Fruit fly (Drosophila melanogaster): ENCODE results near the gene Polr1C.

Polr1C gene

DNA sequence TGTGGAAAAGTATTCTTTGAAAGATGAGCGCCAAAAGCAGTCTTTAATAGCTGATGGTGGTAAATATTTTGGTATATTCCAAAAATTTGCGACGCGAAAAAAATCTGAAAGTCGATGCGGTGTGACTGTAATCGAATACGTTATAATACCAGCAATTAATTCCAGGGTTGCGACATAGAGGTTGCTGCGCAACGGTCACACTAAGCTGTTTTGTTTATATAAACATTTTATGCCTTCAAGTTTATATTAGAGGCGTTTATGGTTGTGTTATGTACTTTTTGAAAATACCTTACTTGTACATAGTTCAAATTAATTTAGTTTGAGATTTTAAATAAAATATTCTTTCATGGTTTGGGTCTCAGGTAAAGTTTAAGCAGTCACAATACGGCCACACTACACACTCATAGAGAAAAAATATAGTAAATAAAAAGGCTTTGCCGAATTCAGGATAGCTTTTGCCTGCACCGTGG, 2.6 kb downstream of the Polr1C start, which contains the start of gene CG14043:
CG14043 (plus strand) TSS at position 374 of the 470 bp plus-strand sequence.
- TF ChIP-seq Met (GFP tag; optimal IDR thresholded peaks at IDR 0.05): no peak
- TF ChIP-seq Hr39 (GFP tag; optimal IDR thresholded peaks at IDR 0.05): no peak
- TF ChIP-seq CG9139 (GFP tag; optimal IDR thresholded peaks at IDR 0.05): no peak
- no peak for TF ChIP-seq dsx (GFP tag; optimal IDR thresholded peaks at IDR 0.05; ENCODE audit: poor library complexity, severe bottlenecking)
- TF ChIP-seq acj6 (GFP tag; optimal IDR thresholded peaks at IDR 0.05): no peak
- no peak for TF ChIP-seq CG6276 (GFP tag; optimal IDR thresholded peaks at IDR 0.05)
- peak; percentile 31 for TF ChIP-seq CG31627 (GFP tag; optimal IDR thresholded peaks at IDR 0.05)
- TF ChIP-seq esn (GFP tag; optimal IDR thresholded peaks at IDR 0.05): peak; percentile 36
- no peak for TF ChIP-seq Ets96B (tag; optimal IDR thresholded peaks at IDR 0.05)
- TF ChIP-seq CG8632 (GFP tag; optimal IDR thresholded peaks at IDR 0.05): no peak
- no peak for TF ChIP-seq CG10631 (GFP tag; optimal IDR thresholded peaks at IDR 0.05)
- TF ChIP-seq CG6792 (GFP tag; optimal IDR thresholded peaks at IDR 0.05): no peak
- TF ChIP-seq dac (GFP tag; optimal IDR thresholded peaks at IDR 0.05): no peak
- no peak for TF ChIP-seq Sox102F (GFP tag; optimal IDR thresholded peaks at IDR 0.05)
- TF ChIP-seq cyc (GFP tag; optimal IDR thresholded peaks at IDR 0.05): no peak
- no peak for TF ChIP-seq svp (GFP tag)
- no peak for TF ChIP-seq Blimp-1 (GFP tag; optimal IDR thresholded peaks at IDR 0.05)
- TF ChIP-seq fkh (GFP tag; optimal IDR thresholded peaks at IDR 0.05): peak; percentile 92
- no peak for TF ChIP-seq CG8119 (GFP tag; IDR thresholded peaks at IDR 0.05)
- no peak for TF ChIP-seq CG6854 (GFP tag; optimal IDR thresholded peaks at IDR 0.05)
- no peak for TF ChIP-seq lz (GFP tag; optimal IDR thresholded peaks at IDR 0.05)
- TF ChIP-seq CG11902 (GFP tag; optimal IDR thresholded peaks at IDR 0.05): no peak
- no peak for TF ChIP-seq Ets21C (GFP tag; optimal IDR thresholded peaks at IDR 0.05)
- no peak for TF ChIP-seq eg (GFP tag; IDR thresholded peaks at IDR 0.05)
- peak; percentile 28 for TF ChIP-seq CG3032 (tag; optimal IDR thresholded peaks at IDR 0.05)
- no peak for TF ChIP-seq salr (GFP tag; optimal IDR thresholded peaks at IDR 0.05)
- no peak for TF ChIP-seq fd85E (GFP tag; optimal IDR thresholded peaks at IDR 0.05)
- no peak for TF ChIP-seq net (GFP tag; optimal IDR thresholded peaks at IDR 0.05)
- no peak for TF ChIP-seq Eip78C (GFP tag)
- no peak for TF ChIP-seq Eip93F (GFP tag; optimal IDR thresholded peaks at IDR 0.05)
- TF ChIP-seq CG7368 (GFP tag; optimal IDR thresholded peaks at IDR 0.05): no peak

DNA sequence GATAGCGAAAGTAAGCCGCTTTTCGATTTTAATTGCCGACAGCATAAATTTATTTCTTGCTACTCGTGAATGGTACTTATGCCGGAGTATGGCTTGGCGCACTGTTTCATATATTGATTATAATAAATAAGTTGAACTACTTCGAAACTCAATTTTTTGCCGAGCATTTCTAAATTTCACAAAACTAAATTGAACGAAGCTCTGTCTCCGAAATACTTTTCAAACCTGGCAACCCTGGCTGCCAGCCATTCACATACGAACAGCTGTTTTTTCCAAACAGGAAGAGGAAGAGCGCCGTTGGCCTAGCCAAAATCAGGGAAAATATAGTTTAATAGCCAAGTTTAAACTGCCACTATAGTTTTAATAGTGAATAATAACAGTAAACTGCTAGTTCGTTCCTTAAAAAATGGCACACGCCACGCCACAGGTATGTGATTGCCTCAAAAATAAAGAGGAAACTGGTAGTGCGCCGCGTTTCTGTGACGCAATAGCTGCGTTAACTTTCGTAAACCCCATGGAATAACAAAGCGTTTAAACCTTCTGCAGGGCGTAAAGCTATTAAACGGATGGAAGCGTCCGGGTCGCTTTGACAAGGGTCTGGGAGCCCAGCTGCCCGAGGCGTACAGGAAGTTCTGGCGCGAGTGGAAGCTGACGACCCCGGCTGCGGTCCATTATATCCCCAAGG, 5.1 kb downstream of the Polr1C start, which contains the start of gene mRpL28:
mRpL28 (plus strand) TSS at position 246 of the 685 bp plus-strand sequence.
- TF ChIP-seq CG6276 (GFP tag; optimal IDR thresholded peaks at IDR 0.05) (no peak), CG8319 (GFP tag; optimal IDR thresholded peaks at IDR 0.05) (no peak), CG9139 (GFP tag; optimal IDR thresholded peaks at IDR 0.05) (no peak), Ets96B (tag; optimal IDR thresholded peaks at IDR 0.05) (no peak), Eip78C (GFP tag) (no peak), Sox15 (GFP tag; optimal IDR thresholded peaks at IDR 0.05) (no peak), Eip75B (GFP tag; optimal IDR thresholded peaks at IDR 0.05) (no peak), Smox (GFP tag; optimal IDR thresholded peaks at IDR 0.05) (no peak), CG6792 (GFP tag; optimal IDR thresholded peaks at IDR 0.05) (no peak), Blimp-1 (GFP tag; optimal IDR thresholded peaks at IDR 0.05) (no peak), pdm3 (GFP tag; optimal IDR thresholded peaks at IDR 0.05) (no peak), CG6854 (GFP tag; optimal IDR thresholded peaks at IDR 0.05) (peak; percentile 1), CG3032 (tag; optimal IDR thresholded peaks at IDR 0.05) (peak; percentile 0), esn (GFP tag; optimal IDR thresholded peaks at IDR 0.05) (peak; percentile 47), CG31627 (GFP tag; optimal IDR thresholded peaks at IDR 0.05) (peak; percentile 7), CG10669 (GFP tag; optimal IDR thresholded peaks at IDR 0.05) (no peak), CG16779 (tag; optimal IDR thresholded peaks at IDR 0.05) (no peak)
